Fruit fly (Drosophila melanogaster): ENCODE results near the gene Ipp.

The Ipp gene

DNA sequence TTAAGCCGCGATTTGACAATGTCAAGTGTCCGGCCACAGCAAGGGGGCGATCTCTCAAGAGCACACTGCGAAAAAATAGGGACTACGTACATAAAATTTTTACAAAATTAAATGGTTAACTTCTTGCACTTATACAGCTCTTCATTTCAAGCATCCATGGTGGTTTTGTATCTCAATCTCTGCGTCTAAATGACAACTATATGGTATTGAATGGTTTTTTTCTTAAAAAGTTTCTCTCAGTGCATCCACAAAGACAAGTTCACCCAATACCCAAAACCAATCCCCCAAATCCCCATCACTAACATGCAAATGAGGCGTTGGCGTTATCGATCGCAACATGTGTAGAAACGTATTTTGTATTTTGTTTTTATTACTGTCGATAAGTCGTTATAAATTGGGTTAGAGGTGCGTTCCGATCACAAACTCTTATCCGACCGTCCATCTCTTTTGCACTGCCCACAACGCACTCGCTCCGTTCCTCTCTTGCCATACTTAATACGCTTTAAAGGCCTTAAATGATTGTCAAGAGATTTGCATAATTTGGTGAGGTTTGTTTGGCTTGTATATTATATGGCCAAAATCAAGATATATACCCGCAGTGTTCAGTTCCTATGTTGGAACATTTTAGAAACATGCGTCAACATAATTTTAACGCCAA, 43.7 kb upstream of the Ipp start (continued):
- TF ChIP-seq eyg (GFP tag; optimal IDR thresholded peaks at IDR 0.05), result peak; percentile 66
- TF ChIP-seq psq (GFP tag; optimal IDR thresholded peaks at IDR 0.05), result no peak
- peak; percentile 53 for TF ChIP-seq zfh2 (GFP tag; optimal IDR thresholded peaks at IDR 0.05)
- peak; percentile 54 for TF ChIP-seq CG18764 (GFP tag; optimal IDR thresholded peaks at IDR 0.05)
- TF ChIP-seq CG10366 (GFP tag; IDR thresholded peaks at IDR 0.05), result peak; percentile 78
- peak; percentile 71 for TF ChIP-seq PHDP (tag; optimal IDR thresholded peaks at IDR 0.05)
- peak; percentile 62 for TF ChIP-seq CG14050 (GFP tag; IDR thresholded peaks at IDR 0.05)
- TF ChIP-seq CG10462 (GFP tag; optimal IDR thresholded peaks at IDR 0.05), result peak; percentile 62
- TF ChIP-seq Jarid2 (GFP tag; optimal IDR thresholded peaks at IDR 0.05), result peak; percentile 23
- peak in 1 of 2 experiments; percentile 2 for TF ChIP-seq crp (GFP tag; optimal IDR thresholded peaks at IDR 0.05)
- TF ChIP-seq twi (tag; optimal IDR thresholded peaks at IDR 0.05), result peak; percentile 52
- TF ChIP-seq Atf6 (GFP tag; IDR thresholded peaks at IDR 0.05), result peak; percentile 70; the same call in 1 of the 2 replicates
- TF ChIP-seq CG12659 (GFP tag; optimal IDR thresholded peaks at IDR 0.05), result peak; percentile 55
- no peak for TF ChIP-seq Lim3 (GFP tag; IDR thresholded peaks at IDR 0.05)
- TF ChIP-seq dysf (GFP tag; IDR thresholded peaks at IDR 0.05), result peak; percentile 89
- TF ChIP-seq fu2 (GFP tag; optimal IDR thresholded peaks at IDR 0.05), result peak; percentile 47
- peak; percentile 79 for TF ChIP-seq CG4730 (GFP tag; IDR thresholded peaks at IDR 0.05)
- TF ChIP-seq disco-r (GFP tag; optimal IDR thresholded peaks at IDR 0.05), result peak; percentile 65
- TF ChIP-seq CG12155 (GFP tag; optimal IDR thresholded peaks at IDR 0.05), result peak; percentile 39
- TF ChIP-seq CG11247 (GFP tag; IDR thresholded peaks at IDR 0.05), result peak; percentile 75
- peak; percentile 13 for TF ChIP-seq CG12299 (tag; optimal IDR thresholded peaks at IDR 0.05)
- no peak for TF ChIP-seq CG2129 (GFP tag; IDR thresholded peaks at IDR 0.05; ENCODE audit: partially characterized antibody)
- TF ChIP-seq CG16863 (GFP tag; optimal IDR thresholded peaks at IDR 0.05), result peak; percentile 69
- TF ChIP-seq CG6791 (GFP tag; IDR thresholded peaks at IDR 0.05; ENCODE audit: partially characterized antibody), result no peak
- TF ChIP-seq gsb (GFP tag; IDR thresholded peaks at IDR 0.05), result peak; percentile 76
- TF ChIP-seq gro (GFP tag; optimal IDR thresholded peaks at IDR 0.05), result peak; percentile 66
- no peak for TF ChIP-seq gfzf (GFP tag; optimal IDR thresholded peaks at IDR 0.05)
- TF ChIP-seq Ets65A (GFP tag), result peak; percentile 94
- peak; percentile 70 for TF ChIP-seq scrt (GFP tag; optimal IDR thresholded peaks at IDR 0.05)
- TF ChIP-seq Dp (GFP tag; optimal IDR thresholded peaks at IDR 0.05), result no peak
- TF ChIP-seq TFAM (GFP tag; optimal IDR thresholded peaks at IDR 0.05), result peak; percentile 7
- peak; percentile 34 for TF ChIP-seq Nf-YB (GFP tag; optimal IDR thresholded peaks at IDR 0.05)
- peak; percentile 74 for TF ChIP-seq Side (GFP tag; optimal IDR thresholded peaks at IDR 0.05)
- TF ChIP-seq sens (GFP tag), result peak; percentile 97
- TF ChIP-seq Sry-δ (GFP tag; optimal IDR thresholded peaks at IDR 0.05), result peak; percentile 50
- TF ChIP-seq CG16813 (GFP tag; IDR thresholded peaks at IDR 0.05; ENCODE audit: partially characterized antibody), result no peak
- TF ChIP-seq CG7928 (GFP tag; optimal IDR thresholded peaks at IDR 0.05), result peak; percentile 13
- TF ChIP-seq CG6175 (GFP tag; IDR thresholded peaks at IDR 0.05), result no peak; the same call in 2 of the 3 replicates

DNA sequence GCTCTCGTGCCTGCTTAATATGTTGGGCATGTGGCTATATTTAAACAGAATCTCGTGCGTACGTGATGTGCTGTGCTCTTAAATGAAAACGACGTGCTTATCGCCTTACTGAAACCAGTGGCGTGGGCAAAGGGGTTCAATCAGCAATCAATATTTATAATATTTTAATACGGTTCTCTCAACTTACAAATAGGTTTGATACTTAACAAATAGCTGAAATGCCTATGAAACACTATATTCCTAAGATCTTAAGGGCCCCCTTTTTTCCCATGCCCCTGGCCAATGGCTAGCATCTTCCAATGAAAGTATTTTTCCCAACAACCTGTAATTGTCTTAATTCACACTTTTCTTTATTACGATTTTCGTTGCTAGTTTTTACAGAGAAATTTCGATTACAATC, 42.9 kb upstream of the Ipp start:
- TF ChIP-seq Mad (GFP tag; optimal IDR thresholded peaks at IDR 0.05) (peak; percentile 49), Myb (GFP tag; optimal IDR thresholded peaks at IDR 0.05) (no peak), CG18764 (GFP tag; optimal IDR thresholded peaks at IDR 0.05) (peak; percentile 50), CG6689 (GFP tag; IDR thresholded peaks at IDR 0.05) (peak; percentile 82), pfk (GFP tag; optimal IDR thresholded peaks at IDR 0.05) (no peak), CG7987 (GFP tag; optimal IDR thresholded peaks at IDR 0.05) (peak; percentile 0), CG13424 (tag; optimal IDR thresholded peaks at IDR 0.05) (peak; percentile 73), MTF-1 (GFP tag; optimal IDR thresholded peaks at IDR 0.05; ENCODE audit: borderline replicate concordance) (peak; percentile 53), CG1792 (GFP tag; optimal IDR thresholded peaks at IDR 0.05) (no peak), CG14710 (tag; optimal IDR thresholded peaks at IDR 0.05) (peak; percentile 72), scrt (GFP tag; optimal IDR thresholded peaks at IDR 0.05) (peak; percentile 30), CG1647 (GFP tag; optimal IDR thresholded peaks at IDR 0.05) (peak; percentile 29), aop (GFP tag; IDR thresholded peaks at IDR 0.05) (no peak), sim (GFP tag; IDR thresholded peaks at IDR 0.05) (0 out of 2 replicates have a peak, but pooled peaks have one; percentile 46), Side (GFP tag; optimal IDR thresholded peaks at IDR 0.05) (peak; percentile 18), Sry-δ (GFP tag; optimal IDR thresholded peaks at IDR 0.05) (no peak), prd (optimal IDR thresholded peaks at IDR 0.05) (no peak), prd (GFP tag; IDR thresholded peaks at IDR 0.05) (peak; percentile 94)
